Fruit fly (Drosophila melanogaster): ENCODE data around the gene TwdlE.

Gene TwdlE

DNA sequence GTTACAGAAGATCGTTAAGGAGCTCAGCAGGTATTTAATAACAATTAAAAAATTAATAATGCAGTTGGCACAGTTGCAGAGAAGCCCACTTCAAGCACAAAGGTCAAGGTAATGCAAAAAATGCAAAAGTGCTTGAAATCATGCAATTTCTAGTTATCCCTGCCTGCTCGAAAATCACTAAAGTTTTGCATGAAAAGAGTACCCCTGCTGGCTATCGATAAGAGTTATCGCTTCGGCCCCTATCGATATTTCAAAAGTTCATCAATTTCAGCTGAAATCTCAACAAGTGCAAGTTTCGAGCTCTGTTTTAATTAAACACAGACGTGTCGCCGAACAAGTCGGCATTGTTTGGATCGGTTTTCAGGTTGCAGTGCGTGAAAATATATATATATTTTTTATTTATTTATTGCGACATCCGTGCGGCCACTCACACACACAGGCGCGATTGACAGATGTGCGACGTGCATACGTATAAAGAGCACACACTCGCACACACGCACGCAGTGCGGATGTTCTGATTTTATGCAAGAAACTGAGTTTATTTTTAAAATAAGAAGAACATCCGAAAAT is 39.3 kb downstream of the TwdlE start:
- TF ChIP-seq EcR (GFP tag; optimal IDR thresholded peaks at IDR 0.05), result no peak
- no peak for TF ChIP-seq psq (optimal IDR thresholded peaks at IDR 0.05)
- TF ChIP-seq Dll (optimal IDR thresholded peaks at IDR 0.05), result no peak
- TF ChIP-seq usp (GFP tag; optimal IDR thresholded peaks at IDR 0.05), result no peak
- TF ChIP-seq CG8478 (optimal IDR thresholded peaks at IDR 0.05), result no peak
- TF ChIP-seq pan (optimal IDR thresholded peaks at IDR 0.05), result no peak

DNA sequence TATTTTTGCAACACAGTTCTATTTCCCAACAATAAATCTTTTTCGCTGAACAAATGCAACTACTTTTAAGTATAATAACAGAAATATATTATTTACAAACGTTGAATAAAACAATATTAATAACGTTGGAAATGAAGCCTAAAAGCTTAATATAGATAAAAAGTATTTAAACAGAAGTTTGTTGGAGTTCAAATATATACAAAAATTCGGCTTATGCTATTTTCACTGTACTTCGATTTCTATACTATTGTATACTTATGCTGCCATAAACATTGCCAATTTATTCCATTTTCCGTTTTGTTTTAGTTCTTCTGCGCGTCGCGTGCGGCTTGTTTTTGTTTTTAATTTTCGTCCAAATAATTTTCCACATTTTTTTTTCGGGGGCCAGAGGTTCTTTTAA is 39.8 kb downstream of the TwdlE start, which contains the start of gene CG7115:
CG7115 (plus strand) TSS at position 301 of the 400 bp plus-strand sequence.
- TF ChIP-seq psq (optimal IDR thresholded peaks at IDR 0.05) (no peak), pan (optimal IDR thresholded peaks at IDR 0.05) (no peak), CG8478 (optimal IDR thresholded peaks at IDR 0.05) (no peak), Dll (optimal IDR thresholded peaks at IDR 0.05) (no peak), EcR (GFP tag; optimal IDR thresholded peaks at IDR 0.05) (no peak), usp (GFP tag; optimal IDR thresholded peaks at IDR 0.05) (no peak)

DNA sequence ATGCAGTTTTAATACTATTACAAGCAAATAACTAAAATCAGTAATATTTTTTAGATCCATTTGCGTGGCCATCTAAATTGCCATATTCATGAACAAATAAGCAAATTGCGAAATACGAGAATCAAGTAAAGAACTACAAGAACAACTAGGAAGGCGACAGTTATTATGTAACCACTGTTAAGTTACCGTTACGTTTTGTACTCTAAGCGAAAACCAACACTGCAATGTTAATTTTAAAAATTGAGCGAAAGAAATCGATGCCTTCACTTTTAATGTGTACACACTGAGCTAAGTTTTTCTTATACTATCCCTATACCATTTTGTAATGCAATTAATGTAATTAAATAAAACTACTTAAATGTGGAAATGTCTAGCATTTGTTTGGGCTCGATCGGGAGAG is 40.2 kb downstream of the TwdlE start:
- no peak for TF ChIP-seq pan (optimal IDR thresholded peaks at IDR 0.05)
- TF ChIP-seq CG8478 (optimal IDR thresholded peaks at IDR 0.05), result no peak
- no peak for TF ChIP-seq EcR (GFP tag; optimal IDR thresholded peaks at IDR 0.05)
- TF ChIP-seq usp (GFP tag; optimal IDR thresholded peaks at IDR 0.05), result no peak
- no peak for TF ChIP-seq psq (optimal IDR thresholded peaks at IDR 0.05)
- TF ChIP-seq Dll (optimal IDR thresholded peaks at IDR 0.05), result no peak

dm6 chr2L:7813357-7813756 is 47.3 kb downstream of the TwdlE start:
- TF ChIP-seq EcR (GFP tag; optimal IDR thresholded peaks at IDR 0.05), result no peak

- TF ChIP-seq psq (optimal IDR thresholded peaks at IDR 0.05) (no peak), EcR (GFP tag; optimal IDR thresholded peaks at IDR 0.05) (no peak), CG8478 (optimal IDR thresholded peaks at IDR 0.05) (no peak)
These were observed 47.9 kb downstream of the TwdlE start for dm6 chr2L:7812555-7813339.

DNA sequence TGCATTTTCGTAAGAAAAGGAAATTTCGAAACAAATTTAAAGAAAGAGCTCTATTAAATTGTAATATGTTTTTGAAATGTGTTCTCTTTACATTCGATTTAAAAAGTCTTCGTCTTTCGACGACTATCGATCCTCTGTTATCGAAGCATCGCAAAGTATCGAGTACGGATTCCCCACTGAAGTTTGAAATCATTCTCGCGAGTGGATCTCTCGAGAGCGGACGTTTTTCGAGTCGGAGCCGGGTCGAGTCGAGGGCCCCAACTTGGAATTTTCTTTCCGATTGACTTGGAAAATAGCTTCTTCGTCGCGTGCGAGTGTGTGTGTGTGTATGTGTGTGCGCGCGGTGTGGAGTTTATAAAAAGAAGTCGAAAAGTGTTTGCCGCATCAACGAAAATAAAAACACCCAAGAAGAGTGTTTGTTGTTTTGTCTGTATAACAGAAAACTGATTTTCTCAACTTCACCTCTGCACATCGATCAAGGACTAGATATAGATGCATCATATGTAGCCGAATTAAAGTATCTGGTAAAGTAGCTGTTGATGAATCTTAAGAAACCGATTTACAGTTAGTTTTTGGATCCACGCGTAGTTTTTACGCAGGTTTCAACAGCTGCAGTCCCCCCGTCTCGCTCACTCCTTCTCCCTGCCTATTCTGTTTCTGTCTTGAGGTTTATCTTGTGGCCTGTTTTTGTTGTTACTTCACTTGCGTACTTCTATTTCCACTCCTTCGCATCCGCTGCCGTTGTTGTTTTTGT is 49.2 kb downstream of the TwdlE start, which contains the start of gene LanB1:
LanB1 (plus strand) TSS at position 190 of the 754 bp plus-strand sequence.
- TF ChIP-seq usp (GFP tag; optimal IDR thresholded peaks at IDR 0.05), result no peak

- TF ChIP-seq Dll (optimal IDR thresholded peaks at IDR 0.05), result no peak
These were observed 50.1 kb downstream of the TwdlE start, which contains the start of gene Cdc14 for dm6 chr2L:7810519-7810918. Gene Cdc14, minus strand, starts transcription at chr2L:7810703.

DNA sequence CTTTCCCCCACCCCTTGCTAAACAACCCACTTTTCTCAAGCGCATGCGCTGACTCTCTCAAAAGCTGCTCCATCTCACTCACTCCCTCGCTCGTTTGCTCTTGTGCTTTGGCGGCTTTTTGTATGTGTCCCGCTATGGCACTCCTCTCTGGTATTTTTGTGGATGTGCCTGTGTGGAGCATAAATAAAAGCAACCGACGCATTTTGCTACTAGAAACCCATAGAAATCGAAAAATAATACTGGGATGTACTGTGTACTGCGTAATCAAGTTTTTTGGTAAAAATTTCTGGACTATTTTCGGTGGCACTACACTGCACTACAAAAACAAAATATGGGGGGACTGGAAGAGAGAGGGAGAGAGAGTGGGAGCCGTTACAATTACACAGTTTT is 50.9 kb downstream of the TwdlE start:
- TF ChIP-seq CG8478 (optimal IDR thresholded peaks at IDR 0.05) (peak; percentile 35), usp (GFP tag; optimal IDR thresholded peaks at IDR 0.05) (no peak), psq (optimal IDR thresholded peaks at IDR 0.05) (no peak), EcR (GFP tag; optimal IDR thresholded peaks at IDR 0.05) (peak in 1 of 2 experiments; percentile 21), Dll (optimal IDR thresholded peaks at IDR 0.05) (no peak)

DNA sequence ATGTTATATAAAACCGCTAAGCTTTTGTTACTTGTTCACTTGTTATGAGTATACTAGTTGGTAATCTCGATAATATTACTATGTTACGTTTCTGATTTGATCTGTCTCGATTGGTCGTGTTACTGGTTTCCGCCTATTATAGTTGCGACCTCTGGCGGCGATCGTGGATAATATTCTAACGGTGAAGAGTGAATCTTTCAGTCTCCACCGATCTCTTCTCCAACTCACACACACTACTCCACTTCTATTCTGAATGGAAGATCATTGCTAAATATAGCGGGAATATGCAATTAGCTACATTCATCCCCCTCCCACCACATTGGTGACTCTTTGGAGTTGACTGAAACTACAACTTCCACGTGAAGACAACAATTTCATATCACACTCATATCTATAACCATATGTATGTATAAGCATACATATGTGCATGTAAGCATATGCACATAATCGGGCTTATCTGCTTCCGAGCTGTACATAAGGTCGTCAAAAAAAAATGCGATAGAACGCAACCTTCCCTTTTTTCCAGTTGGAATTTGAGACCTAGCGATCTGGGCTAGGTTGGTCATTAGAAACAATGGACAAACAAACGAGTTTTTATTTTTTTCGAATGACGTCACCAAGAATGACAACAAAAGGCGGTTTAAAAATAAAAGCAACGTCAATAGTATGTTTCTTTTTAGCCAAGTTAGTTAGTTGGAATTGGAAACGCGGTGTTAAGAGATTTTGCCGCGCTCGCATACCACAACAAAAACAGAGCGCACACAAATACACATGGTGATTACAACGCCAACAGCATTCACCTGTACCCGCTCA is 51.5 kb downstream of the TwdlE start:
- TF ChIP-seq usp (GFP tag; optimal IDR thresholded peaks at IDR 0.05) (no peak), EcR (GFP tag; optimal IDR thresholded peaks at IDR 0.05) (no peak)
